Fruit fly (Drosophila melanogaster) whole organism, prepupa: ENCODE measurements around the gene CG14567.

Experiments used
- CG10669 ChIP-seq: fragments of 200-800 bp; sonication (Bioruptor generic); optimal IDR thresholded peaks from 3 replicates; lab custom pipeline; 2018; ENCODE audit warnings: missing biosample characterization, mild to moderate bottlenecking, missing genetic modification characterization, moderate library complexity
- CG11294 ChIP-seq: fragments of 200-800 bp; sonication (Bioruptor generic); IDR thresholded peaks from 2 replicates; pipeline ENCODE4 v1.3.6; 2022; ENCODE audit warnings: missing biosample characterization, missing genetic modification characterization
- CG11902 ChIP-seq: fragments of 200-800 bp; sonication (Bioruptor generic); optimal IDR thresholded peaks from 3 replicates; lab custom pipeline; 2016; ENCODE audit warnings: missing biosample characterization, missing genetic modification characterization
- CG16779 ChIP-seq: fragments of 200-800 bp; sonication (Bioruptor generic); optimal IDR thresholded peaks from 3 replicates; lab custom pipeline; 2017; ENCODE audit warnings: missing biosample characterization, mild to moderate bottlenecking, missing genetic modification characterization
- CG3032 ChIP-seq: fragments of 200-800 bp; optimal IDR thresholded peaks from 2 replicates; lab custom pipeline; 2019; ENCODE audit warnings: missing biosample characterization, mild to moderate bottlenecking, missing genetic modification characterization, moderate library complexity
- CG31627 ChIP-seq: fragments of 200-800 bp; sonication (Bioruptor generic); optimal IDR thresholded peaks from 3 replicates; lab custom pipeline; 2016; ENCODE audit warnings: missing biosample characterization, missing genetic modification characterization
- CG32006 ChIP-seq: fragments of 200-800 bp; sonication (Bioruptor generic); optimal IDR thresholded peaks from 3 replicates; lab custom pipeline; 2017; ENCODE audit warnings: missing biosample characterization, mild to moderate bottlenecking, missing genetic modification characterization
- CG3919 ChIP-seq: fragments of 200-800 bp; sonication (Bioruptor generic); optimal IDR thresholded peaks from 3 replicates; lab custom pipeline; 2016; ENCODE audit warnings: missing biosample characterization, missing genetic modification characterization
- CG4318 ChIP-seq: fragments of 200-800 bp; sonication (Bioruptor generic); optimal IDR thresholded peaks from 3 replicates; lab custom pipeline; 2017; ENCODE audit warnings: missing biosample characterization, mild to moderate bottlenecking, missing genetic modification characterization
- CG6276 ChIP-seq: fragments of 200-800 bp; sonication (Bioruptor generic); optimal IDR thresholded peaks from 2 replicates; lab custom pipeline; 2017; ENCODE audit warnings: missing biosample characterization, mild to moderate bottlenecking, missing genetic modification characterization
- CG6792 ChIP-seq: fragments of 200-800 bp; sonication (Bioruptor generic); optimal IDR thresholded peaks from 3 replicates; lab custom pipeline; 2016; ENCODE audit warnings: missing biosample characterization, missing genetic modification characterization
- CG6808 ChIP-seq: fragments of 200-800 bp; sonication (Bioruptor generic); optimal IDR thresholded peaks from 3 replicates; lab custom pipeline; 2017; ENCODE audit warnings: missing biosample characterization, missing genetic modification characterization, mild to moderate bottlenecking, moderate library complexity, missing genetic modification reagents
- CG7368 ChIP-seq: fragments of 200-800 bp; sonication (Bioruptor generic); optimal IDR thresholded peaks from 3 replicates; lab custom pipeline; 2016; ENCODE audit warnings: missing biosample characterization, missing genetic modification characterization
- CG8119 ChIP-seq: fragments of 200-800 bp; sonication (Bioruptor generic); IDR thresholded peaks from 3 replicates; pipeline ENCODE4 v1.3.6; 2022; ENCODE audit warnings: missing biosample characterization, missing genetic modification characterization
- CG8319 ChIP-seq: fragments of 200-800 bp; sonication (Bioruptor generic); optimal IDR thresholded peaks from 3 replicates; lab custom pipeline; 2016; ENCODE audit warnings: missing biosample characterization, missing genetic modification characterization
- CG8632 ChIP-seq: fragments of 200-800 bp; sonication (Bioruptor generic); optimal IDR thresholded peaks from 3 replicates; lab custom pipeline; 2016; ENCODE audit warnings: missing biosample characterization, missing genetic modification characterization
- Eip75B ChIP-seq: fragments of 200-800 bp; sonication (Bioruptor generic); optimal IDR thresholded peaks from 3 replicates; lab custom pipeline; 2016; ENCODE audit warnings: missing biosample characterization, missing genetic modification characterization
- Eip78C ChIP-seq: fragments of 200-800 bp; sonication (Bioruptor generic); peaks from one replicate; lab custom pipeline; 2016; ENCODE audit warnings: missing biosample characterization, missing genetic modification characterization
- Eip93F ChIP-seq: fragments of 200-800 bp; sonication (Bioruptor generic); optimal IDR thresholded peaks from 2 replicates; lab custom pipeline; 2016; ENCODE audit warnings: missing biosample characterization, mild to moderate bottlenecking, missing genetic modification characterization
- Ets21C ChIP-seq: fragments of 200-800 bp; sonication (Bioruptor generic); optimal IDR thresholded peaks from 3 replicates; lab custom pipeline; 2016; ENCODE audit warnings: missing biosample characterization, missing genetic modification characterization
- Ets96B ChIP-seq: fragments of 200-800 bp; optimal IDR thresholded peaks from 2 replicates; lab custom pipeline; 2019; ENCODE audit warnings: missing biosample characterization, mild to moderate bottlenecking, missing genetic modification characterization, moderate library complexity
- Gug ChIP-seq: fragments of 200-800 bp; sonication (Bioruptor generic); IDR thresholded peaks from 2 replicates; pipeline ENCODE4 v1.3.6; 2022; ENCODE audit warnings: missing biosample characterization, missing genetic modification characterization
- Hr38 ChIP-seq: sonication (Bioruptor generic); optimal IDR thresholded peaks from 2 replicates; lab custom pipeline; 2016; ENCODE audit warnings: missing biosample characterization, missing genetic modification characterization
- Smox ChIP-seq: fragments of 200-800 bp; sonication (Bioruptor generic); optimal IDR thresholded peaks from 3 replicates; lab custom pipeline; 2016; ENCODE audit warnings: missing biosample characterization, missing genetic modification characterization
- Sox14 ChIP-seq: fragments of 200-800 bp; sonication (Bioruptor generic); optimal IDR thresholded peaks from 3 replicates; lab custom pipeline; 2016; ENCODE audit warnings: missing biosample characterization, missing genetic modification characterization
- Sox15 ChIP-seq: fragments of 200-800 bp; sonication (Bioruptor generic); optimal IDR thresholded peaks from 3 replicates; lab custom pipeline; 2016; ENCODE audit warnings: missing biosample characterization, missing genetic modification characterization
- achi ChIP-seq: fragments of 200-800 bp; sonication (Bioruptor generic); optimal IDR thresholded peaks from 3 replicates; lab custom pipeline; 2016; ENCODE audit warnings: missing biosample characterization, missing genetic modification characterization
- dac ChIP-seq: fragments of 200-800 bp; sonication (Bioruptor generic); optimal IDR thresholded peaks from 2 replicates; lab custom pipeline; 2017; ENCODE audit warnings: missing biosample characterization, mild to moderate bottlenecking, missing genetic modification characterization
- dsx ChIP-seq: fragments of 200-800 bp; optimal IDR thresholded peaks from 3 replicates; lab custom pipeline; 2019; ENCODE audit warnings: missing biosample characterization, mild to moderate bottlenecking, missing genetic modification characterization, moderate library complexity; ENCODE audit not compliant: poor library complexity, severe bottlenecking
- lz ChIP-seq: fragments of 200-800 bp; sonication (Bioruptor generic); optimal IDR thresholded peaks from 3 replicates; lab custom pipeline; 2016; ENCODE audit warnings: missing biosample characterization, missing genetic modification characterization
- pdm3 ChIP-seq: fragments of 200-800 bp; sonication (Bioruptor generic); optimal IDR thresholded peaks from 3 replicates; lab custom pipeline; 2016; ENCODE audit warnings: missing biosample characterization, missing genetic modification characterization
- salr ChIP-seq, 2 experiments: fragments of 200-800 bp; sonication (Bioruptor generic); optimal IDR thresholded peaks; 3 replicates each; lab custom pipeline; 2016 to 2018; ENCODE audit warnings: missing biosample characterization in 2 of 2, missing genetic modification characterization in 2 of 2, mild to moderate bottlenecking in 1 of 2
- ss ChIP-seq, 2 experiments: fragments of 200-800 bp; sonication (Bioruptor generic); optimal IDR thresholded peaks; 2 replicates in 1 of 2; 3 replicates in 1 of 2; lab custom pipeline; 2017 to 2018; ENCODE audit warnings: mild to moderate bottlenecking in 2 of 2, missing biosample characterization in 2 of 2, missing genetic modification characterization in 2 of 2, moderate library complexity in 1 of 2
- svp ChIP-seq: fragments of 200-800 bp; sonication (Bioruptor generic); peaks from one replicate; lab custom pipeline; 2016; ENCODE audit warnings: missing biosample characterization, missing genetic modification characterization
- topi ChIP-seq: fragments of 200-800 bp; sonication (Bioruptor generic); optimal IDR thresholded peaks from 3 replicates; lab custom pipeline; 2016; ENCODE audit warnings: missing biosample characterization, missing genetic modification characterization
- vri ChIP-seq: fragments of 200-800 bp; sonication (Bioruptor generic); optimal IDR thresholded peaks from 3 replicates; lab custom pipeline; 2016; ENCODE audit warnings: missing biosample characterization, mild to moderate bottlenecking, missing genetic modification characterization

CG14567 gene

dm6 chr3L:21739017-21739730 is 944 bp upstream of the CG14567 start (continued):
- TF ChIP-seq ss (GFP tag; optimal IDR thresholded peaks at IDR 0.05; lab: Kevin White, UChicago): peak in 1 of 2 experiments; percentile 42
- no peak for TF ChIP-seq dac
- peak; percentile 20 for TF ChIP-seq CG4318 (GFP tag; lab: Kevin White, UChicago)
- TF ChIP-seq salr (GFP tag; optimal IDR thresholded peaks at IDR 0.05; lab: Kevin White, UChicago): no peak
- peak; percentile 24 for TF ChIP-seq Smox (GFP tag; lab: Kevin White, UChicago)
- TF ChIP-seq lz (GFP tag; lab: Kevin White, UChicago): peak; percentile 31
- TF ChIP-seq CG31627: peak; percentile 25
- peak; percentile 26 for TF ChIP-seq CG32006 (GFP tag; lab: Kevin White, UChicago)
- TF ChIP-seq vri: peak; percentile 17
- peak; percentile 56 for TF ChIP-seq topi (GFP tag; lab: Kevin White, UChicago)
- TF ChIP-seq dsx: peak; percentile 34
- TF ChIP-seq pdm3: no peak
- TF ChIP-seq Eip75B: peak; percentile 16
- no peak for TF ChIP-seq Hr38 (GFP tag; lab: Kevin White, UChicago)
- no peak for TF ChIP-seq achi (GFP tag; lab: Kevin White, UChicago)
- TF ChIP-seq Eip93F: no peak
- 0 out of 3 replicates have a peak, but pooled peaks have one; percentile 14 for TF ChIP-seq CG8119 (GFP tag; lab: Robert Waterston, UW)
- no peak for TF ChIP-seq CG6808 (GFP tag; lab: Kevin White, UChicago)
- TF ChIP-seq CG6276 (GFP tag; lab: Kevin White, UChicago): no peak
- TF ChIP-seq, all 60 proteins: peak for 27

- TF ChIP-seq CG8319 (no peak), CG6792 (GFP tag; lab: Kevin White, UChicago) (no peak), Eip78C (no peak), CG7368 (no peak), CG11902 (GFP tag; lab: Kevin White, UChicago) (no peak), CG8632 (GFP tag; lab: Kevin White, UChicago) (no peak), CG16779 (no peak), Sox14 (GFP tag; lab: Kevin White, UChicago) (no peak), CG3032 (tag; lab: Kevin White, UChicago) (no peak), CG3919 (no peak), CG11294 (GFP tag; lab: Robert Waterston, UW) (no peak), CG6808 (GFP tag; lab: Kevin White, UChicago) (no peak), dsx (no peak), Gug (GFP tag; lab: Robert Waterston, UW) (no peak), CG10669 (GFP tag; lab: Kevin White, UChicago) (no peak), dac (no peak), svp (GFP tag; lab: Kevin White, UChicago) (no peak)
Observed at dm6 chr3L:21733799-21734198, 4.4 kb downstream of the CG14567 start, which contains the start of gene CG14573. CG14573 (plus strand) TSS chr3L:21734099.

dm6 chr3L:21733387-21733786 is 4.8 kb downstream of the CG14567 start, which contains the start of gene CG14568:
CG14568 (minus strand) TSS chr3L:21733487.
- no peak for TF ChIP-seq CG6276 (GFP tag; lab: Kevin White, UChicago)
- no peak for TF ChIP-seq lz (GFP tag; lab: Kevin White, UChicago)
- TF ChIP-seq CG3032 (tag; lab: Kevin White, UChicago): no peak
- TF ChIP-seq Eip93F: no peak
- no peak for TF ChIP-seq CG11902 (GFP tag; lab: Kevin White, UChicago)
- TF ChIP-seq Ets96B (tag; lab: Kevin White, UChicago): no peak
- no peak for TF ChIP-seq pdm3
- no peak for TF ChIP-seq CG8119 (GFP tag; lab: Robert Waterston, UW)
- TF ChIP-seq Ets21C (GFP tag; lab: Kevin White, UChicago): no peak
- no peak for TF ChIP-seq Sox15 (GFP tag; lab: Kevin White, UChicago)
- TF ChIP-seq, all 60 proteins: peak for 0
